Fruit fly (Drosophila melanogaster): ENCODE results near the gene CG34174.

- TF ChIP-seq CG18764 (GFP tag; optimal IDR thresholded peaks at IDR 0.05), result no peak
- TF ChIP-seq pros (GFP tag; optimal IDR thresholded peaks at IDR 0.05), result no peak
- no peak for TF ChIP-seq E2f1 (GFP tag; IDR thresholded peaks at IDR 0.05)
- no peak for TF ChIP-seq CG7786 (GFP tag; optimal IDR thresholded peaks at IDR 0.05)
- no peak for TF ChIP-seq PHDP (tag; optimal IDR thresholded peaks at IDR 0.05)
- no peak for TF ChIP-seq crp (GFP tag; optimal IDR thresholded peaks at IDR 0.05)
- peak; percentile 87 for TF ChIP-seq crol (GFP tag; IDR thresholded peaks at IDR 0.05)
- TF ChIP-seq pb (GFP tag; optimal IDR thresholded peaks at IDR 0.05), result no peak
- TF ChIP-seq CG16779 (GFP tag; IDR thresholded peaks at IDR 0.05), result no peak
- no peak for TF ChIP-seq unpg (GFP tag; optimal IDR thresholded peaks at IDR 0.05)
- no peak for TF ChIP-seq Ssrp (tag; optimal IDR thresholded peaks at IDR 0.05)
- peak; percentile 18; the same call in 1 of the 2 replicates for TF ChIP-seq ara (GFP tag; IDR thresholded peaks at IDR 0.05)
- TF ChIP-seq CG14965 (GFP tag; optimal IDR thresholded peaks at IDR 0.05; ENCODE audit: borderline replicate concordance), result no peak
Measured at dm6 chr2L:2228179-2228849, 14.2 kb downstream of the CG34174 start.

Data from whole organism, embryonic.